Fruit fly (Drosophila melanogaster) whole organism, embryonic: ENCODE results near the gene IntS10.

Experiments used
- Ada2b ChIP-seq: fragments of 200-800 bp; sonication (Bioruptor generic); IDR thresholded peaks from 2 replicates; pipeline ENCODE4 v1.3.6; 2022; ENCODE audit warnings: missing biosample characterization, missing genetic modification characterization
- Adf1 ChIP-seq: fragments of 200-800 bp; sonication (Bioruptor generic); IDR thresholded peaks from 2 replicates; pipeline ENCODE4 v1.3.6; 2022; ENCODE audit warnings: missing biosample characterization, missing genetic modification characterization
- Asciz ChIP-seq: fragments of 200-800 bp; sonication (Bioruptor generic); optimal IDR thresholded peaks from 2 replicates; lab custom pipeline; 2017; ENCODE audit warnings: missing biosample characterization, mild to moderate bottlenecking, missing genetic modification characterization, missing genetic modification reagents
- CG10147 ChIP-seq: fragments of 200-800 bp; sonication (Bioruptor generic); optimal IDR thresholded peaks from 2 replicates; lab custom pipeline; 2019; ENCODE audit warnings: missing biosample characterization, mild to moderate bottlenecking, missing genetic modification characterization, moderate library complexity
- CG15514 ChIP-seq: fragments of 200-800 bp; sonication (Bioruptor generic); optimal IDR thresholded peaks from 3 replicates; lab custom pipeline; 2017; ENCODE audit warnings: missing biosample characterization, missing genetic modification characterization, mild to moderate bottlenecking, moderate library complexity, missing genetic modification reagents
- CG17612 ChIP-seq: fragments of 200-800 bp; sonication (Bioruptor generic); IDR thresholded peaks from 2 replicates; pipeline ENCODE4 v1.3.6; 2022; ENCODE audit warnings: missing biosample characterization, missing genetic modification characterization
- CG17912 ChIP-seq: fragments of 200-800 bp; sonication (Bioruptor generic); optimal IDR thresholded peaks from 2 replicates; lab custom pipeline; 2018; ENCODE audit warnings: missing biosample characterization, mild to moderate bottlenecking, missing genetic modification characterization
- CG2116 ChIP-seq: fragments of 200-800 bp; sonication (Bioruptor generic); optimal IDR thresholded peaks from 3 replicates; lab custom pipeline; 2018; ENCODE audit warnings: missing biosample characterization, mild to moderate bottlenecking, missing genetic modification characterization
- CG31224 ChIP-seq: fragments of 200-800 bp; sonication (Bioruptor generic); IDR thresholded peaks from 2 replicates; pipeline ENCODE4 v1.3.6; 2022; ENCODE audit warnings: missing biosample characterization, missing genetic modification characterization
- CG3847 ChIP-seq: fragments of 200-800 bp; sonication (Bioruptor generic); IDR thresholded peaks from 2 replicates; pipeline ENCODE4 v1.3.6; 2022; ENCODE audit warnings: missing biosample characterization, missing genetic modification characterization
- CG4424 ChIP-seq: fragments of 200-800 bp; sonication (Bioruptor generic); optimal IDR thresholded peaks from 3 replicates; lab custom pipeline; 2016; ENCODE audit warnings: missing biosample characterization, missing genetic modification characterization
- CG5245 ChIP-seq: fragments of 200-800 bp; sonication (Bioruptor generic); optimal IDR thresholded peaks from 3 replicates; lab custom pipeline; 2016; ENCODE audit warnings: missing biosample characterization, missing genetic modification characterization
- CG7963 ChIP-seq: fragments of 200-800 bp; sonication (Bioruptor generic); IDR thresholded peaks from 3 replicates; pipeline ENCODE4 v1.3.6; 2022; ENCODE audit warnings: missing biosample characterization, missing genetic modification characterization; ENCODE audit not compliant: partially characterized antibody
- Dek ChIP-seq: fragments of 200-800 bp; sonication (Bioruptor generic); optimal IDR thresholded peaks from 3 replicates; lab custom pipeline; 2019; ENCODE audit warnings: missing biosample characterization, mild to moderate bottlenecking, missing genetic modification characterization, moderate library complexity
- Doc3 ChIP-seq: fragments of 200-800 bp; sonication (Bioruptor generic); IDR thresholded peaks from 3 replicates; pipeline ENCODE4 v1.3.6; 2022; ENCODE audit warnings: missing biosample characterization, missing genetic modification characterization; ENCODE audit not compliant: partially characterized antibody
- Drgx ChIP-seq: fragments of 200-800 bp; sonication (Bioruptor generic); IDR thresholded peaks from 2 replicates; pipeline ENCODE4 v1.3.6; 2022; ENCODE audit warnings: missing biosample characterization, missing genetic modification characterization
- ERR ChIP-seq: fragments of 200-800 bp; sonication (Bioruptor generic); optimal IDR thresholded peaks from 2 replicates; lab custom pipeline; 2016; ENCODE audit warnings: missing biosample characterization, missing genetic modification characterization
- NFAT ChIP-seq: fragments of 200-800 bp; sonication (Bioruptor generic); IDR thresholded peaks from 2 replicates; pipeline ENCODE4 v1.3.6; 2022; ENCODE audit warnings: missing biosample characterization, missing genetic modification characterization
- Nf-YC ChIP-seq: fragments of 200-800 bp; optimal IDR thresholded peaks from 3 replicates; lab custom pipeline; 2019; ENCODE audit warnings: missing biosample characterization, mild to moderate bottlenecking, missing genetic modification characterization, moderate library complexity
- Oaz ChIP-seq: fragments of 200-800 bp; sonication (Bioruptor generic); IDR thresholded peaks from 2 replicates; pipeline ENCODE4 v1.3.6; 2022; ENCODE audit warnings: missing biosample characterization, missing genetic modification characterization
- PHDP ChIP-seq: fragments of 200-800 bp; sonication (Bioruptor generic); optimal IDR thresholded peaks from 3 replicates; lab custom pipeline; 2018; ENCODE audit warnings: missing biosample characterization, mild to moderate bottlenecking, missing genetic modification characterization, moderate library complexity
- Sox100B ChIP-seq: fragments of 200-800 bp; sonication (Bioruptor generic); optimal IDR thresholded peaks from 3 replicates; lab custom pipeline; 2018; ENCODE audit warnings: missing biosample characterization, mild to moderate bottlenecking, missing genetic modification characterization
- Taf1 ChIP-seq: fragments of 200-800 bp; sonication (Bioruptor generic); IDR thresholded peaks from 2 replicates; pipeline ENCODE4 v1.3.6; 2022; ENCODE audit warnings: missing biosample characterization, missing genetic modification characterization
- aop ChIP-seq: fragments of 200-800 bp; sonication (Bioruptor generic); IDR thresholded peaks from 2 replicates; pipeline ENCODE4 v1.3.6; 2022; ENCODE audit warnings: missing biosample characterization, missing genetic modification characterization
- caup ChIP-seq: fragments of 200-800 bp; sonication (Bioruptor generic); optimal IDR thresholded peaks from 3 replicates; lab custom pipeline; 2017; ENCODE audit warnings: missing biosample characterization, mild to moderate bottlenecking, missing genetic modification characterization, moderate library complexity; ENCODE audit not compliant: severe bottlenecking
- cg ChIP-seq: fragments of 200-800 bp; sonication (Bioruptor generic); optimal IDR thresholded peaks from 3 replicates; lab custom pipeline; 2019; ENCODE audit warnings: missing biosample characterization, mild to moderate bottlenecking, missing genetic modification characterization, moderate library complexity
- chinmo ChIP-seq: fragments of 200-800 bp; sonication (Bioruptor generic); IDR thresholded peaks from 4 replicates; pipeline ENCODE4 v1.3.6; 2022; ENCODE audit warnings: missing biosample characterization, missing genetic modification characterization; ENCODE audit not compliant: partially characterized antibody
- dmrt11E ChIP-seq: fragments of 200-800 bp; sonication (Bioruptor generic); optimal IDR thresholded peaks from 3 replicates; lab custom pipeline; 2018; ENCODE audit warnings: missing biosample characterization, mild to moderate bottlenecking, missing genetic modification characterization, moderate library complexity
- ems ChIP-seq: fragments of 200-800 bp; sonication (Bioruptor generic); optimal IDR thresholded peaks from 3 replicates; lab custom pipeline; 2016; ENCODE audit warnings: missing biosample characterization, missing genetic modification characterization
- gt ChIP-seq: fragments of 200-800 bp; sonication (Bioruptor generic); IDR thresholded peaks from 2 replicates; pipeline ENCODE4 v1.3.6; 2022; ENCODE audit warnings: missing biosample characterization, missing genetic modification characterization
- ham ChIP-seq: fragments of 200-800 bp; sonication (Bioruptor generic); IDR thresholded peaks from 2 replicates; pipeline ENCODE4 v1.3.6; 2022; ENCODE audit warnings: missing biosample characterization, missing genetic modification characterization
- kni ChIP-seq: fragments of 200-800 bp; sonication (Bioruptor generic); optimal IDR thresholded peaks from 3 replicates; lab custom pipeline; 2017; ENCODE audit warnings: mild to moderate bottlenecking, missing biosample characterization, missing genetic modification reagents, missing genetic modification characterization
- lilli ChIP-seq: fragments of 200-800 bp; sonication (Bioruptor generic); optimal IDR thresholded peaks from 3 replicates; lab custom pipeline; 2016; ENCODE audit warnings: missing biosample characterization, missing genetic modification characterization
- lov ChIP-seq, 2 experiments: fragments of 200-800 bp in 1 of 2; fragments of >200 bp in 1 of 2; sonication (Bioruptor generic) in 1 of 2; IDR thresholded peaks in 1 of 2; optimal IDR thresholded peaks in 1 of 2; 2 replicates in 1 of 2; 3 replicates in 1 of 2; pipeline versions ENCODE4 v1.3.6 to Lab custom; 2017 to 2022; ENCODE audit warnings: missing biosample characterization in 1 of 2, missing genetic modification characterization in 1 of 2
- nau ChIP-seq: fragments of 200-800 bp; sonication (Bioruptor generic); optimal IDR thresholded peaks from 3 replicates; lab custom pipeline; 2017; ENCODE audit warnings: missing biosample characterization, mild to moderate bottlenecking, missing genetic modification characterization, missing genetic modification reagents
- otp ChIP-seq: fragments of 200-800 bp; sonication (Bioruptor generic); IDR thresholded peaks from 3 replicates; pipeline ENCODE4, ENCODE4 v1.3.6; 2022; ENCODE audit warnings: missing biosample characterization, missing genetic modification characterization
- pita ChIP-seq: fragments of 200-800 bp; sonication (Bioruptor generic); optimal IDR thresholded peaks from 2 replicates; lab custom pipeline; 2017; ENCODE audit warnings: missing biosample characterization, mild to moderate bottlenecking, missing genetic modification characterization
- psq ChIP-seq: fragments of 200-800 bp; sonication (Bioruptor generic); optimal IDR thresholded peaks from 2 replicates; lab custom pipeline; 2017; ENCODE audit warnings: missing biosample characterization, missing genetic modification characterization
- pum ChIP-seq: fragments of 200-800 bp; sonication (Bioruptor generic); optimal IDR thresholded peaks from 2 replicates; lab custom pipeline; 2016; ENCODE audit warnings: missing biosample characterization, missing genetic modification characterization
- ranshi ChIP-seq: fragments of 200-800 bp; sonication (Bioruptor generic); IDR thresholded peaks from 2 replicates; pipeline ENCODE4 v1.3.6; 2022; ENCODE audit warnings: missing biosample characterization, missing genetic modification characterization
- row ChIP-seq: fragments of 200-800 bp; sonication (Bioruptor generic); IDR thresholded peaks from 3 replicates; pipeline ENCODE4 v1.3.6; 2022; ENCODE audit warnings: missing biosample characterization, missing genetic modification characterization
- shn ChIP-seq: fragments of 200-800 bp; sonication (Bioruptor generic); optimal IDR thresholded peaks from 3 replicates; lab custom pipeline; 2016; ENCODE audit warnings: missing biosample characterization, missing genetic modification characterization
- sisA ChIP-seq: fragments of 200-800 bp; sonication (Bioruptor generic); IDR thresholded peaks from 2 replicates; pipeline ENCODE4 v1.3.6; 2022; ENCODE audit warnings: missing biosample characterization, missing genetic modification characterization
- slou ChIP-seq: fragments of 200-800 bp; sonication (Bioruptor generic); optimal IDR thresholded peaks from 3 replicates; lab custom pipeline; 2016; ENCODE audit warnings: missing biosample characterization, missing genetic modification characterization
- so ChIP-seq: fragments of 200-800 bp; sonication (Bioruptor generic); IDR thresholded peaks from 3 replicates; pipeline ENCODE4 v1.3.6; 2022; ENCODE audit warnings: missing biosample characterization, missing genetic modification characterization
- stc ChIP-seq: fragments of 200-800 bp; sonication (Bioruptor generic); IDR thresholded peaks from 2 replicates; pipeline ENCODE4 v1.3.6; 2022; ENCODE audit warnings: missing biosample characterization, missing genetic modification characterization
- sug ChIP-seq: fragments of 200-800 bp; optimal IDR thresholded peaks from 2 replicates; lab custom pipeline; 2019; ENCODE audit warnings: missing biosample characterization, mild to moderate bottlenecking, missing genetic modification characterization, moderate library complexity
- zen2 ChIP-seq: fragments of 200-800 bp; sonication (Bioruptor generic); IDR thresholded peaks from 3 replicates; pipeline ENCODE4 v1.3.6; 2022; ENCODE audit warnings: missing biosample characterization, missing genetic modification characterization; ENCODE audit not compliant: partially characterized antibody

Gene IntS10

DNA sequence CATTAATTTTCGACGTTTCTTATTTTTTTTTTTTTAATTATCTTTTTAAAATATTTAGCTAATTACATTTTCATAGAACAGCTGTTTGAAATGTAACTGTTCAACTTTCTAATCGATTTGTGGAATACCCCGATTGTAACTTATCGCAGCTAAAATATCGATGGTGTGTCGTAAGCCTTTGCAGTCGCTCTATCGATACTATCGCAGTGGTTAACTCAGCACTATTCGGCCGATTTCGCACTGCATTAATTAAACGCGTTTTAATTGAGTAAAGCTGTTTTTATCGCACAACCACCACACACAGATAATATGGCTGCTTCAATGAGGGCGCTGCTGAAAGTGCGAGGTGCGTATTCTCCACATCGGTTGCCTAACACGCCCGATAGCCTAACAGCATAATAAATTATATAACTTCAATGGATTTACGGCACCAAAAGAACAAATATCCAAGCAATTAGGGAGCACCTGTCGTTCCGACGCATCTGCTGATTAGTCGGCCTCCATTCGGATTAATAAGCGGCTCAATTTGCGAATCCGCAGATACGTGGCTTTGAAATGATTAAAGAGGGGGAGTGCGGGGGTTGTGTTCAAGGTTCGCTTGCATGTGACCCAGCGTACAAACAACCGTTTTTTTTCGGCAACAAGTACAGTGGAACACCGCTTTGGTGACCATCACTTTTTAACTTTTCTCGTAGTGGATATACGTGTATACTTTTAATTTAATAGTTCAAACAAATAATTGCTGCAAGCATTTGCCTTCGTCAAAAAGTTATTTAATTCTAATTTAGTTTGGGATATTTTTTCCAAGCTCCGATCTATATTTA, 7.7 kb downstream of the IntS10 start, which contains the start of gene Scsalpha1 (continued):
- TF ChIP-seq nau (GFP tag; lab: Kevin White, UChicago) (no peak), cg (GFP tag; lab: Kevin White, UChicago) (no peak), psq (GFP tag; lab: Kevin White, UChicago) (no peak), caup (peak; percentile 7), ems (GFP tag; lab: Kevin White, UChicago) (no peak), Drgx (GFP tag; lab: Robert Waterston, UW) (peak; percentile 46), CG3847 (GFP tag; lab: Robert Waterston, UW) (peak; percentile 73), shn (GFP tag; lab: Kevin White, UChicago) (no peak), CG17612 (GFP tag; lab: Robert Waterston, UW) (peak; percentile 18; the same call in 1 of the 2 replicates), Nf-YC (peak; percentile 15), PHDP (tag; lab: Kevin White, UChicago) (peak; percentile 41), CG2116 (GFP tag; lab: Kevin White, UChicago) (peak; percentile 87), Dek (tag; lab: Kevin White, UChicago) (peak; percentile 23), lilli (GFP tag; lab: Kevin White, UChicago) (peak; percentile 42), kni (GFP tag; lab: Kevin White, UChicago) (peak; percentile 15), CG5245 (GFP tag; lab: Kevin White, UChicago) (no peak), Taf1 (GFP tag; lab: Robert Waterston, UW) (no peak), CG4424 (no peak), Sox100B (GFP tag; lab: Kevin White, UChicago) (no peak), sug (peak; percentile 46), ham (GFP tag; lab: Robert Waterston, UW) (no peak), pita (GFP tag; lab: Kevin White, UChicago) (no peak), CG31224 (GFP tag; lab: Robert Waterston, UW) (no peak), dmrt11E (no peak), aop (GFP tag; lab: Robert Waterston, UW) (no peak), row (peak; percentile 68), so (GFP tag; lab: Robert Waterston, UW) (0 out of 3 replicates have a peak, but pooled peaks have one; percentile 33), stc (GFP tag; lab: Robert Waterston, UW) (no peak), Asciz (GFP tag; lab: Kevin White, UChicago) (no peak), chinmo (GFP tag; lab: Robert Waterston, UW) (peak; percentile 99), Oaz (no peak), sisA (GFP tag; lab: Robert Waterston, UW) (peak; percentile 33; the same call in 1 of the 2 replicates), NFAT (GFP tag; lab: Robert Waterston, UW) (0 out of 2 replicates have a peak, but pooled peaks have one; percentile 37), Doc3 (peak; percentile 98), CG17912 (GFP tag; lab: Kevin White, UChicago) (no peak), lov (optimal IDR thresholded peaks at IDR 0.05; lab: Kevin White, UChicago) (no peak), lov (GFP tag; IDR thresholded peaks at IDR 0.05; lab: Robert Waterston, UW) (no peak), CG7963 (GFP tag; lab: Robert Waterston, UW) (peak; percentile 100), pum (no peak), ERR (no peak), gt (no peak), Ada2b (GFP tag; lab: Robert Waterston, UW) (peak; percentile 32; the same call in 1 of the 2 replicates), Adf1 (GFP tag; lab: Robert Waterston, UW) (peak; percentile 23; the same call in 1 of the 2 replicates), zen2 (GFP tag; lab: Robert Waterston, UW) (peak; percentile 98), slou (GFP tag; lab: Kevin White, UChicago) (no peak), otp (GFP tag; lab: Robert Waterston, UW) (peak; percentile 39; the same call in 1 of the 3 replicates), CG15514 (GFP tag; lab: Kevin White, UChicago) (peak; percentile 31), ranshi (GFP tag; lab: Robert Waterston, UW) (peak; percentile 23; the same call in 1 of the 2 replicates), CG10147 (peak; percentile 12)
